Fruit fly (Drosophila melanogaster): ENCODE results near the gene ppk30.
A peak's percentile ranks its signal among the peaks of the same experiment; 100 is the strongest.

DNA sequence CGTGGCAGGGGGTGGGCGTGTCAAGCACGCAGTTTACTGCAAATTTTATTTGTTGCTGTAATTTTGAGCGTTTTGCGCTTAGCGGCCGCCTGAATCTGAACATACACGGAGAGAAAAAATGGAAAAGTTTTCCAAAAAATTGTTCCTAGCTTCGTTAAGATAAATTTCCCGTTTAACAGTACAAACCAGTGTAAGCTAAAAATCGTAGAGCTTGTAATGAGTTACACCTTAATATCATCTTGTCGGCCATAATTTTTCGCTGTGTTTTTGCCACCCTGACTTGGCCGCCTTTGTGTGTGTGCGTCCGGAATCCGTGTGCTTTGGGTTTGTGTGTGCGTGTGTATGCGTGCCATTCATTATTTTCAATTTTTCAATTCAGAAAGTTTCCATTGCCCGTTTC lies 17.5 kb upstream of the ppk30 start:
- TF ChIP-seq HLH106 (tag; optimal IDR thresholded peaks at IDR 0.05) = no peak
- no peak for TF ChIP-seq Hnf4 (GFP tag; optimal IDR thresholded peaks at IDR 0.05)
- TF ChIP-seq dsf (GFP tag; optimal IDR thresholded peaks at IDR 0.05; ENCODE audit: borderline replicate concordance) = no peak
- no peak for TF ChIP-seq usp (GFP tag; optimal IDR thresholded peaks at IDR 0.05)
- no peak for TF ChIP-seq psq (GFP tag; optimal IDR thresholded peaks at IDR 0.05)
- peak in 1 of 2 experiments; percentile 8 for TF ChIP-seq foxo (GFP tag; optimal IDR thresholded peaks at IDR 0.05)
- no peak for TF ChIP-seq br (GFP tag; optimal IDR thresholded peaks at IDR 0.05)
- no peak for TF ChIP-seq Abd-B (GFP tag; optimal IDR thresholded peaks at IDR 0.05)
